Worm (Caenorhabditis elegans) whole organism, mixed stage, embryonic: Measurements from ENCODE around the gene shw-3.

ENCODE experiments used
- M03D4.4 ChIP-seq: sonication (generic microtip); optimal IDR thresholded peaks from 2 replicates; lab custom pipeline; 2017; ENCODE audit warnings: mild to moderate bottlenecking, missing genetic modification characterization, missing compliant biosample characterization
- cnd-1 ChIP-seq: fragments of 200-800 bp; sonication (Bioruptor generic); optimal IDR thresholded peaks from 2 replicates; lab custom pipeline; 2018; ENCODE audit warnings: mild to moderate bottlenecking, missing genetic modification characterization, missing compliant biosample characterization
- drap-1 ChIP-seq: fragments of 200-800 bp; sonication (Bioruptor generic); optimal IDR thresholded peaks from 3 replicates; lab custom pipeline; 2018; ENCODE audit warnings: mild to moderate bottlenecking, missing genetic modification characterization, missing compliant biosample characterization
- elt-1 ChIP-seq: sonication (generic microtip); optimal IDR thresholded peaks from 2 replicates; lab custom pipeline; 2017; ENCODE audit warnings: missing genetic modification characterization, mild to moderate bottlenecking, missing compliant biosample characterization, antibody characterized with exemption, moderate library complexity, borderline replicate concordance; ENCODE audit not compliant: insufficient read depth
- elt-3 ChIP-seq: fragments of 150-350 bp; optimal IDR thresholded peaks from 2 replicates; lab custom pipeline; 2014; ENCODE audit warnings: missing biosample characterization, missing genetic modification characterization
- lin-13 ChIP-seq: fragments of 150-350 bp; optimal IDR thresholded peaks from 2 replicates; lab custom pipeline; 2014; ENCODE audit warnings: missing biosample characterization, missing genetic modification characterization
- nhr-28 ChIP-seq: fragments of 150-350 bp; optimal IDR thresholded peaks from 2 replicates; lab custom pipeline; 2014; ENCODE audit warnings: missing biosample characterization, missing genetic modification characterization
- nhr-76 ChIP-seq: sonication (generic microtip); optimal IDR thresholded peaks from 2 replicates; lab custom pipeline; 2017; ENCODE audit warnings: missing biosample characterization, missing genetic modification characterization
- snpc-4 ChIP-seq: fragments of 150-350 bp; optimal IDR thresholded peaks from 2 replicates; lab custom pipeline; 2014; ENCODE audit warnings: missing biosample characterization, missing genetic modification characterization
- sptf-1 ChIP-seq: sonication (generic microtip); optimal IDR thresholded peaks from 2 replicates; lab custom pipeline; 2017; ENCODE audit warnings: mild to moderate bottlenecking, missing genetic modification characterization, moderate library complexity, missing compliant biosample characterization
- unc-39 ChIP-seq: fragments of 150-350 bp; optimal IDR thresholded peaks from 2 replicates; lab custom pipeline; 2014; ENCODE audit warnings: missing biosample characterization, missing genetic modification characterization
- unc-62 ChIP-seq: fragments of 150-350 bp; optimal IDR thresholded peaks from 2 replicates; lab custom pipeline; 2014; ENCODE audit warnings: missing biosample characterization, missing genetic modification reagents, missing genetic modification characterization
- zip-8 ChIP-seq: fragments of 150-350 bp; optimal IDR thresholded peaks from 2 replicates; lab custom pipeline; 2014; ENCODE audit warnings: missing biosample characterization, missing genetic modification characterization
- ztf-11 ChIP-seq: fragments of 150-350 bp; optimal IDR thresholded peaks from 2 replicates; lab custom pipeline; 2014; ENCODE audit warnings: missing biosample characterization, missing genetic modification characterization

ce11 chrV:13024499-13024898 lies 37.5 kb upstream of the shw-3 start:
- TF ChIP-seq nhr-28 (tag; lab: Kevin White, UChicago), result no peak
- TF ChIP-seq nhr-76, result no peak
- TF ChIP-seq elt-3 (tag; lab: Kevin White, UChicago), result no peak
- TF ChIP-seq ztf-11 (tag; lab: Kevin White, UChicago), result no peak
- TF ChIP-seq unc-62 (GFP tag; lab: Kevin White, UChicago), result peak; percentile 45
- no peak for TF ChIP-seq lin-13 (tag; lab: Kevin White, UChicago)
- peak; percentile 64 for TF ChIP-seq cnd-1
- TF ChIP-seq sptf-1, result no peak
- TF ChIP-seq drap-1 (GFP tag; lab: Kevin White, UChicago), result no peak
- no peak for TF ChIP-seq M03D4.4
- no peak for TF ChIP-seq unc-39
- no peak for TF ChIP-seq snpc-4
- no peak for TF ChIP-seq elt-1 (tag; lab: Kevin White, UChicago)
- no peak for TF ChIP-seq zip-8 (tag; lab: Kevin White, UChicago)
